Fruit fly (Drosophila melanogaster) whole organism, prepupa: ENCODE data around the gene kat80.

Experiments
- Blimp-1 ChIP-seq: fragments of 200-800 bp; sonication (Bioruptor generic); optimal IDR thresholded peaks from 3 replicates; lab custom pipeline; 2017; ENCODE audit warnings: missing biosample characterization, missing genetic modification characterization, mild to moderate bottlenecking, moderate library complexity, missing genetic modification reagents
- CG10631 ChIP-seq: fragments of 200-800 bp; sonication (Bioruptor generic); optimal IDR thresholded peaks from 2 replicates; lab custom pipeline; 2016; ENCODE audit warnings: missing biosample characterization, missing genetic modification characterization
- CG11294 ChIP-seq: fragments of 200-800 bp; sonication (Bioruptor generic); IDR thresholded peaks from 2 replicates; pipeline ENCODE4 v1.3.6; 2022; ENCODE audit warnings: missing biosample characterization, missing genetic modification characterization
- CG11762 ChIP-seq: fragments of 200-800 bp; sonication (Bioruptor generic); optimal IDR thresholded peaks from 3 replicates; lab custom pipeline; 2016; ENCODE audit warnings: missing biosample characterization, missing genetic modification characterization; ENCODE audit not compliant: insufficient read depth
- CG16779 ChIP-seq: fragments of 200-800 bp; sonication (Bioruptor generic); optimal IDR thresholded peaks from 3 replicates; lab custom pipeline; 2017; ENCODE audit warnings: missing biosample characterization, mild to moderate bottlenecking, missing genetic modification characterization
- CG3032 ChIP-seq: fragments of 200-800 bp; optimal IDR thresholded peaks from 2 replicates; lab custom pipeline; 2019; ENCODE audit warnings: missing biosample characterization, mild to moderate bottlenecking, missing genetic modification characterization, moderate library complexity
- CG3919 ChIP-seq: fragments of 200-800 bp; sonication (Bioruptor generic); optimal IDR thresholded peaks from 3 replicates; lab custom pipeline; 2016; ENCODE audit warnings: missing biosample characterization, missing genetic modification characterization
- CG4318 ChIP-seq: fragments of 200-800 bp; sonication (Bioruptor generic); optimal IDR thresholded peaks from 3 replicates; lab custom pipeline; 2017; ENCODE audit warnings: missing biosample characterization, mild to moderate bottlenecking, missing genetic modification characterization
- CG6276 ChIP-seq: fragments of 200-800 bp; sonication (Bioruptor generic); optimal IDR thresholded peaks from 2 replicates; lab custom pipeline; 2017; ENCODE audit warnings: missing biosample characterization, mild to moderate bottlenecking, missing genetic modification characterization
- CG6792 ChIP-seq: fragments of 200-800 bp; sonication (Bioruptor generic); optimal IDR thresholded peaks from 3 replicates; lab custom pipeline; 2016; ENCODE audit warnings: missing biosample characterization, missing genetic modification characterization
- CG6808 ChIP-seq: fragments of 200-800 bp; sonication (Bioruptor generic); optimal IDR thresholded peaks from 3 replicates; lab custom pipeline; 2017; ENCODE audit warnings: missing biosample characterization, missing genetic modification characterization, mild to moderate bottlenecking, moderate library complexity, missing genetic modification reagents
- CG6854 ChIP-seq: fragments of 200-800 bp; sonication (Bioruptor generic); optimal IDR thresholded peaks from 2 replicates; lab custom pipeline; 2017; ENCODE audit warnings: missing biosample characterization, mild to moderate bottlenecking, missing genetic modification characterization
- CG7368 ChIP-seq: fragments of 200-800 bp; sonication (Bioruptor generic); optimal IDR thresholded peaks from 3 replicates; lab custom pipeline; 2016; ENCODE audit warnings: missing biosample characterization, missing genetic modification characterization
- Eip78C ChIP-seq: fragments of 200-800 bp; sonication (Bioruptor generic); peaks from one replicate; lab custom pipeline; 2016; ENCODE audit warnings: missing biosample characterization, missing genetic modification characterization
- Ets21C ChIP-seq: fragments of 200-800 bp; sonication (Bioruptor generic); optimal IDR thresholded peaks from 3 replicates; lab custom pipeline; 2016; ENCODE audit warnings: missing biosample characterization, missing genetic modification characterization
- Gug ChIP-seq: fragments of 200-800 bp; sonication (Bioruptor generic); IDR thresholded peaks from 2 replicates; pipeline ENCODE4 v1.3.6; 2022; ENCODE audit warnings: missing biosample characterization, missing genetic modification characterization
- Hr38 ChIP-seq: sonication (Bioruptor generic); optimal IDR thresholded peaks from 2 replicates; lab custom pipeline; 2016; ENCODE audit warnings: missing biosample characterization, missing genetic modification characterization
- Hr4 ChIP-seq: fragments of 200-800 bp; sonication (Bioruptor generic); optimal IDR thresholded peaks from 3 replicates; lab custom pipeline; 2016; ENCODE audit warnings: missing biosample characterization, missing genetic modification characterization
- Met ChIP-seq: fragments of 200-800 bp; sonication (Bioruptor generic); optimal IDR thresholded peaks from 3 replicates; lab custom pipeline; 2016; ENCODE audit warnings: missing biosample characterization, missing genetic modification characterization
- OdsH ChIP-seq: fragments of 200-800 bp; sonication (Bioruptor generic); optimal IDR thresholded peaks from 3 replicates; lab custom pipeline; 2016; ENCODE audit warnings: missing biosample characterization, missing genetic modification characterization
- Sox102F ChIP-seq: fragments of 200-800 bp; sonication (Bioruptor generic); optimal IDR thresholded peaks from 2 replicates; lab custom pipeline; 2016; ENCODE audit warnings: missing biosample characterization, mild to moderate bottlenecking, missing genetic modification characterization
- Sox15 ChIP-seq: fragments of 200-800 bp; sonication (Bioruptor generic); optimal IDR thresholded peaks from 3 replicates; lab custom pipeline; 2016; ENCODE audit warnings: missing biosample characterization, missing genetic modification characterization
- achi ChIP-seq: fragments of 200-800 bp; sonication (Bioruptor generic); optimal IDR thresholded peaks from 3 replicates; lab custom pipeline; 2016; ENCODE audit warnings: missing biosample characterization, missing genetic modification characterization
- acj6 ChIP-seq: fragments of 200-800 bp; sonication (Bioruptor generic); optimal IDR thresholded peaks from 3 replicates; lab custom pipeline; 2016; ENCODE audit warnings: missing biosample characterization, missing genetic modification characterization
- cyc ChIP-seq: fragments of 200-800 bp; sonication (Bioruptor generic); optimal IDR thresholded peaks from 3 replicates; lab custom pipeline; 2016; ENCODE audit warnings: missing biosample characterization, missing genetic modification characterization
- dsx ChIP-seq: fragments of 200-800 bp; optimal IDR thresholded peaks from 3 replicates; lab custom pipeline; 2019; ENCODE audit warnings: missing biosample characterization, mild to moderate bottlenecking, missing genetic modification characterization, moderate library complexity; ENCODE audit not compliant: poor library complexity, severe bottlenecking
- eg ChIP-seq: fragments of 200-800 bp; sonication (Bioruptor generic); IDR thresholded peaks from 3 replicates; pipeline ENCODE4 v1.3.6; 2022; ENCODE audit warnings: missing biosample characterization, missing genetic modification characterization
- esn ChIP-seq: fragments of 200-800 bp; sonication (Bioruptor generic); optimal IDR thresholded peaks from 2 replicates; lab custom pipeline; 2016; ENCODE audit warnings: missing biosample characterization, mild to moderate bottlenecking, missing genetic modification characterization, moderate library complexity
- fkh ChIP-seq: fragments of 200-800 bp; sonication (Bioruptor generic); optimal IDR thresholded peaks from 3 replicates; lab custom pipeline; 2017; ENCODE audit warnings: missing biosample characterization, mild to moderate bottlenecking, missing genetic modification characterization, moderate library complexity
- lz ChIP-seq: fragments of 200-800 bp; sonication (Bioruptor generic); optimal IDR thresholded peaks from 3 replicates; lab custom pipeline; 2016; ENCODE audit warnings: missing biosample characterization, missing genetic modification characterization
- net ChIP-seq: fragments of 200-800 bp; sonication (Bioruptor generic); optimal IDR thresholded peaks from 3 replicates; lab custom pipeline; 2016; ENCODE audit warnings: missing biosample characterization, missing genetic modification characterization
- pdm3 ChIP-seq: fragments of 200-800 bp; sonication (Bioruptor generic); optimal IDR thresholded peaks from 3 replicates; lab custom pipeline; 2016; ENCODE audit warnings: missing biosample characterization, missing genetic modification characterization
- spab ChIP-seq: fragments of 200-800 bp; sonication (Bioruptor generic); optimal IDR thresholded peaks from 2 replicates; lab custom pipeline; 2017; ENCODE audit warnings: missing biosample characterization, mild to moderate bottlenecking, missing genetic modification characterization, missing genetic modification reagents
- ss ChIP-seq, 2 experiments: fragments of 200-800 bp; sonication (Bioruptor generic); optimal IDR thresholded peaks; 2 replicates in 1 of 2; 3 replicates in 1 of 2; lab custom pipeline; 2017 to 2018; ENCODE audit warnings: mild to moderate bottlenecking in 2 of 2, missing biosample characterization in 2 of 2, missing genetic modification characterization in 2 of 2, moderate library complexity in 1 of 2
- svp ChIP-seq: fragments of 200-800 bp; sonication (Bioruptor generic); peaks from one replicate; lab custom pipeline; 2016; ENCODE audit warnings: missing biosample characterization, missing genetic modification characterization
- topi ChIP-seq: fragments of 200-800 bp; sonication (Bioruptor generic); optimal IDR thresholded peaks from 3 replicates; lab custom pipeline; 2016; ENCODE audit warnings: missing biosample characterization, missing genetic modification characterization

The kat80 gene

dm6 chrX:16309764-16310163 is 33.8 kb upstream of the kat80 start:
- TF ChIP-seq CG6808 (GFP tag; lab: Kevin White, UChicago) (no peak), fkh (GFP tag; lab: Kevin White, UChicago) (no peak), CG3919 (GFP tag; lab: Kevin White, UChicago) (no peak), topi (GFP tag; lab: Kevin White, UChicago) (no peak), Blimp-1 (GFP tag; lab: Kevin White, UChicago) (no peak), Sox102F (GFP tag; lab: Kevin White, UChicago) (no peak), eg (no peak), CG11294 (no peak), ss (GFP tag; optimal IDR thresholded peaks at IDR 0.05; lab: Kevin White, UChicago) (no peak), Gug (no peak)

- TF ChIP-seq Eip78C (GFP tag; lab: Kevin White, UChicago) (peak; percentile 36), lz (GFP tag; lab: Kevin White, UChicago) (no peak), fkh (GFP tag; lab: Kevin White, UChicago) (peak; percentile 17), Sox102F (GFP tag; lab: Kevin White, UChicago) (no peak)
These were observed 33.0 kb upstream of the kat80 start for dm6 chrX:16308953-16309352.

DNA sequence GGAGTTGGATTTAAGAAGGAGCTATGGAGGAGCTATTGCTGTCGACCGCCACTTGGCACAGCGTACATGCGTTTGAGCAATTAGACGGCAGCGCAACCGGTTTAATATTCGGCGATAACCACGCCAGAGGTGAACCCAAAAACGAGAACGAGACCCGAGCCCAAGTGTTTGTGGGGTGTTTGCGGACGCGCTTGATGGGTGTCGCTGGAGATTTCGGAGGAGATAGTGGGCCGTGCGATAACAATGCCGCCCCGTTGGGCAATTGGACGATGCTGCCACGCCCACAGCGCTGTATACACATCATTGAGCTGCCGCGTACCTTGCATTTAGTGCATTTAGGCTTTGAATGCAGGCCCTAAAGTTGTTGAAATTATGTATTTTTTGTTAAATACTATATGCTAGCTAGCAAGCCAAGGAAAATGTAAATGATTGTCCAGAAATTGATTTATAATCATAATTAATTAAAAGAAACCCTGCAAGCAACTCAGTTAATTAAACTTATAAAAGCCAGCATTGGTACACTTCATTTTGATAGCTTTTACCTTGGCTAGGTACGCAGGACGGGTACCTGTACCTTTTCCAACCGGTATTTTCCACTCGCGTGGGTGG is 32.4 kb upstream of the kat80 start, which contains the start of gene Had1:
Gene Had1, minus strand, starts transcription at position 358 of the 609 bp plus-strand sequence.
- TF ChIP-seq pdm3 (GFP tag; lab: Kevin White, UChicago) (no peak), Gug (no peak), CG7368 (no peak), svp (GFP tag; lab: Kevin White, UChicago) (peak; percentile 81), Eip78C (GFP tag; lab: Kevin White, UChicago) (peak; percentile 8), esn (GFP tag; lab: Kevin White, UChicago) (no peak), Hr4 (no peak), cyc (no peak), CG6276 (no peak), OdsH (GFP tag; lab: Kevin White, UChicago) (no peak), dsx (no peak)

- TF ChIP-seq Ets21C (GFP tag; lab: Kevin White, UChicago) (no peak), net (GFP tag; lab: Kevin White, UChicago) (no peak), ss (GFP tag; optimal IDR thresholded peaks at IDR 0.05; lab: Kevin White, UChicago) (no peak), CG3919 (GFP tag; lab: Kevin White, UChicago) (no peak), CG3032 (tag; lab: Kevin White, UChicago) (peak; percentile 7)
These were observed 27.7 kb upstream of the kat80 start, which contains the start of gene CG3679 for dm6 chrX:16303636-16304035. Gene CG3679, plus strand, starts transcription at chrX:16303870.

DNA sequence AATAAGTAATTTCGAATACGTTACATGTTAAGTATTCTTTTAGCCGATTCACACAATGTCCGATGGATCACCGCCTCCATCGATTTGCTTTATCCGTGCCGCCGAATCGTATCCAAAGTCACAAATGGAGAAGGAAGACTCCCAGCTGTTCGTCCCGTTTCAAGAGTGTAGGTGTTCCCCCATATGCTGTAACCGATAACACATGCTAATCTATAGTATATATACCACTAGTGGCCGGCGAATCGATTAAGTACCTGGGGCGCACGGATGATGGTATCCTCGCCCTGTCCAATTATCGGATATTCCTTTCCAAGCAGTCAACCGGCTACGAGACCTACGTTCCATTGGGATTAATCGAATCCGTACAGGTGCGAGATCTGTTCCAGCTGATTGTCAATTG is 21.6 kb upstream of the kat80 start, which contains the start of gene ERp44:
Gene ERp44, minus strand, starts transcription at position 101 of the 400 bp plus-strand sequence.
- TF ChIP-seq Met (no peak), Hr38 (no peak), CG6854 (GFP tag; lab: Kevin White, UChicago) (no peak), Eip78C (GFP tag; lab: Kevin White, UChicago) (no peak), achi (GFP tag; lab: Kevin White, UChicago) (no peak), CG6792 (GFP tag; lab: Kevin White, UChicago) (no peak), acj6 (GFP tag; lab: Kevin White, UChicago) (no peak), CG11762 (GFP tag; lab: Kevin White, UChicago) (no peak), CG16779 (tag; lab: Kevin White, UChicago) (no peak), CG11294 (no peak), CG4318 (GFP tag; lab: Kevin White, UChicago) (no peak), fkh (GFP tag; lab: Kevin White, UChicago) (no peak), Sox15 (GFP tag; lab: Kevin White, UChicago) (no peak), Ets21C (GFP tag; lab: Kevin White, UChicago) (no peak), CG10631 (GFP tag; lab: Kevin White, UChicago) (no peak), spab (GFP tag; lab: Kevin White, UChicago) (no peak)
